Fruit fly (Drosophila melanogaster): ENCODE data around the gene Sym.
A peak's percentile ranks its signal among the peaks of the same experiment; 100 is the strongest.

dm6 chr3R:5705469-5706067 is 36.7 kb downstream of the Sym start:
- TF ChIP-seq Ets21C (GFP tag; optimal IDR thresholded peaks at IDR 0.05): no peak
- peak; percentile 18 for TF ChIP-seq CG8632 (GFP tag; optimal IDR thresholded peaks at IDR 0.05)
- peak; percentile 65 for TF ChIP-seq OdsH (GFP tag; optimal IDR thresholded peaks at IDR 0.05)
- no peak for TF ChIP-seq CG11902 (GFP tag; optimal IDR thresholded peaks at IDR 0.05)
- no peak for TF ChIP-seq CG1621 (tag; optimal IDR thresholded peaks at IDR 0.05)
- peak; percentile 49 for TF ChIP-seq acj6 (GFP tag; optimal IDR thresholded peaks at IDR 0.05)
- peak; percentile 44 for TF ChIP-seq CG3919 (GFP tag; optimal IDR thresholded peaks at IDR 0.05)
- TF ChIP-seq Ets96B (tag; optimal IDR thresholded peaks at IDR 0.05): no peak
- TF ChIP-seq fkh (GFP tag; optimal IDR thresholded peaks at IDR 0.05): no peak
- TF ChIP-seq salr (GFP tag; optimal IDR thresholded peaks at IDR 0.05): peak in 1 of 2 experiments; percentile 53
- no peak for TF ChIP-seq CG11762 (GFP tag; optimal IDR thresholded peaks at IDR 0.05; ENCODE audit: insufficient read depth)
- no peak for TF ChIP-seq Sox15 (GFP tag; optimal IDR thresholded peaks at IDR 0.05)

Measured in whole organism, prepupa.